Worm (Caenorhabditis elegans) whole organism, late embryonic: ENCODE measurements around the gene F44F4.9.
"Not testable (repeated sequence)": the region's sequence is repeated elsewhere in the genome, so short reads cannot be mapped to it uniquely, and the experiment has no call there.

Experiments used
- C38D4.7 ChIP-seq: fragments of 200-800 bp; sonication (Bioruptor generic); optimal IDR thresholded peaks from 2 replicates; lab custom pipeline; 2018; ENCODE audit warnings: mild to moderate bottlenecking, missing genetic modification characterization, moderate library complexity, missing compliant biosample characterization
- K02D7.2 ChIP-seq: sonication (generic microtip); optimal IDR thresholded peaks from 2 replicates; lab custom pipeline; 2017; ENCODE audit warnings: mild to moderate bottlenecking, missing genetic modification characterization, missing compliant biosample characterization
- T23F11.4 ChIP-seq: fragments of 200-800 bp; sonication (Bioruptor generic); optimal IDR thresholded peaks from 2 replicates; lab custom pipeline; 2018; ENCODE audit warnings: mild to moderate bottlenecking, missing genetic modification characterization, missing compliant biosample characterization
- Y22D7AL.16 ChIP-seq: sonication (generic microtip); optimal IDR thresholded peaks from 2 replicates; lab custom pipeline; 2016; ENCODE audit warnings: missing genetic modification characterization, missing compliant biosample characterization
- ceh-2 ChIP-seq: sonication (generic microtip); optimal IDR thresholded peaks from 2 replicates; lab custom pipeline; 2016; ENCODE audit warnings: missing genotype, missing genetic modification characterization, missing compliant biosample characterization
- ceh-24 ChIP-seq: sonication (generic microtip); optimal IDR thresholded peaks from 2 replicates; lab custom pipeline; 2016; ENCODE audit warnings: mild to moderate bottlenecking, missing genetic modification characterization, missing compliant biosample characterization
- ceh-48 ChIP-seq: sonication (generic microtip); optimal IDR thresholded peaks from 2 replicates; lab custom pipeline; 2016; ENCODE audit warnings: missing genetic modification characterization, inconsistent platforms, missing compliant biosample characterization
- dmd-4 ChIP-seq: sonication (generic microtip); optimal IDR thresholded peaks from 2 replicates; lab custom pipeline; 2016; ENCODE audit warnings: borderline replicate concordance, missing genetic modification characterization, missing compliant biosample characterization
- dve-1 ChIP-seq: sonication (generic microtip); optimal IDR thresholded peaks from 2 replicates; lab custom pipeline; 2017; ENCODE audit warnings: antibody characterized with exemption, mild to moderate bottlenecking, missing genetic modification characterization, missing compliant biosample characterization
- ets-4 ChIP-seq: sonication (generic microtip); optimal IDR thresholded peaks from 2 replicates; lab custom pipeline; 2016; ENCODE audit warnings: missing genetic modification characterization, missing compliant biosample characterization
- eyg-1 ChIP-seq: sonication (generic microtip); optimal IDR thresholded peaks from 2 replicates; lab custom pipeline; 2016; ENCODE audit warnings: missing genotype, missing genetic modification characterization, missing compliant biosample characterization
- fkh-10 ChIP-seq: fragments of 150-350 bp; optimal IDR thresholded peaks from 2 replicates; lab custom pipeline; 2014; ENCODE audit warnings: missing biosample characterization, missing genetic modification reagents, missing genetic modification characterization
- gmeb-2 ChIP-seq: sonication (generic microtip); optimal IDR thresholded peaks from 2 replicates; lab custom pipeline; 2016; ENCODE audit warnings: missing genetic modification characterization, inconsistent platforms, missing compliant biosample characterization
- mec-3 ChIP-seq: sonication (generic microtip); optimal IDR thresholded peaks from 2 replicates; lab custom pipeline; 2016; ENCODE audit warnings: borderline replicate concordance, missing genetic modification characterization, missing compliant biosample characterization
- nhr-11 ChIP-seq: fragments of 150-350 bp; optimal IDR thresholded peaks from 2 replicates; lab custom pipeline; 2014; ENCODE audit warnings: missing biosample characterization, missing genetic modification characterization
- npax-4 ChIP-seq: sonication (generic microtip); optimal IDR thresholded peaks from 2 replicates; lab custom pipeline; 2016; ENCODE audit warnings: missing genetic modification characterization, missing compliant biosample characterization
- pag-3 ChIP-seq: sonication (generic microtip); optimal IDR thresholded peaks from 2 replicates; lab custom pipeline; 2016; ENCODE audit warnings: missing compliant biosample characterization, missing genetic modification characterization, borderline replicate concordance
- pax-1 ChIP-seq: fragments of 150-350 bp; optimal IDR thresholded peaks from 2 replicates; lab custom pipeline; 2014; ENCODE audit warnings: missing biosample characterization, missing genetic modification characterization
- pha-4 ChIP-seq: fragments of 150-350 bp; optimal IDR thresholded peaks from 2 replicates; lab custom pipeline; 2018; ENCODE audit warnings: missing biosample characterization, missing genetic modification reagents, missing genetic modification characterization
- pqm-1 ChIP-seq: sonication (generic microtip); optimal IDR thresholded peaks from 2 replicates; lab custom pipeline; 2016; ENCODE audit warnings: missing genetic modification characterization, missing compliant biosample characterization
- ref-2 ChIP-seq: sonication (generic microtip); optimal IDR thresholded peaks from 2 replicates; lab custom pipeline; 2016; ENCODE audit warnings: missing genetic modification characterization, missing compliant biosample characterization
- sdc-2 ChIP-seq: sonication (generic microtip); optimal IDR thresholded peaks from 2 replicates; lab custom pipeline; 2016; ENCODE audit warnings: missing genotype, missing genetic modification characterization, missing compliant biosample characterization
- sox-2 ChIP-seq: fragments of 200-800 bp; sonication (Bioruptor generic); IDR thresholded peaks from 2 replicates; pipeline ENCODE4 v1.3.6; 2022; ENCODE audit warnings: missing genetic modification reagents, missing genetic modification characterization, missing compliant biosample characterization
- sox-4 ChIP-seq: sonication (generic microtip); optimal IDR thresholded peaks from 2 replicates; lab custom pipeline; 2017; ENCODE audit warnings: mild to moderate bottlenecking, missing genetic modification characterization, inconsistent platforms, missing compliant biosample characterization
- tbx-2 ChIP-seq: sonication (generic microtip); optimal IDR thresholded peaks from 2 replicates; lab custom pipeline; 2016; ENCODE audit warnings: missing genetic modification characterization, missing compliant biosample characterization
- tbx-7 ChIP-seq: sonication (generic microtip); optimal IDR thresholded peaks from 2 replicates; lab custom pipeline; 2016; ENCODE audit warnings: missing genotype, missing genetic modification characterization, missing compliant biosample characterization
- unc-3 ChIP-seq, 2 experiments: fragments of 200-800 bp in 1 of 2; sonication (Bioruptor generic) in 1 of 2; sonication (generic microtip) in 1 of 2; conservative IDR thresholded peaks in 1 of 2; optimal IDR thresholded peaks in 1 of 2; 2 replicates each; pipeline versions ENCODE4 v1.3.6 to Lab custom; 2016 to 2022; ENCODE audit warnings: missing compliant biosample characterization in 2 of 2, missing genetic modification characterization in 2 of 2, missing genetic modification reagents in 1 of 2
- unc-42 ChIP-seq: sonication (generic microtip); optimal IDR thresholded peaks from 2 replicates; lab custom pipeline; 2016; ENCODE audit warnings: missing genotype, missing genetic modification characterization, missing compliant biosample characterization
- unc-55 ChIP-seq: sonication (generic microtip); optimal IDR thresholded peaks from 2 replicates; lab custom pipeline; 2017; ENCODE audit warnings: missing biosample characterization, missing genetic modification reagents, missing genetic modification characterization
- unc-86 ChIP-seq: sonication (generic microtip); optimal IDR thresholded peaks from 2 replicates; lab custom pipeline; 2016; ENCODE audit warnings: missing genetic modification characterization, missing compliant biosample characterization

F44F4.9 gene

DNA sequence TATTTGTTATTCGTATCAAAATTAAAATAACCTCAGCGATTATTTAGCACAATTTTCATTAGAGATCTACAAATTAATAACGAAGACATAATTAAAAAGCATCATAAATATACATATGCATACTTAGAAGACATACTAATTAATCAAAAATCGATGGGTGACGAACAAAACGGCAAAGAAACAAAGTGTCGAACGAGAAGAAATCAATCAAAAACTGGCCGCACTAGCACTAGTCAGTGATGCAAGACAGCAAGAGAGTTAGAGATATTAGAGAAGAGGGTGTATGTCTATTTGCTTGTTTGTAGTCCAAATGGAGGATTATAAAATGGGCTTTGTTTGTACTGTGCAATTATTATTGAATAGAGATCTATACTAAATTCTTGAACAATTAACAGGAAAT, 31.2 kb upstream of the F44F4.9 start:
- no peak for TF ChIP-seq ceh-24 (tag; lab: Kevin White, UChicago)
- TF ChIP-seq pax-1 (tag; lab: Kevin White, UChicago): no peak
- TF ChIP-seq ceh-48 (tag; lab: Kevin White, UChicago): peak; percentile 35
- peak; percentile 2 for TF ChIP-seq tbx-2
- no peak for TF ChIP-seq fkh-10 (GFP tag; lab: Kevin White, UChicago)
- TF ChIP-seq unc-55 (GFP tag; lab: Kevin White, UChicago): peak; percentile 78
- TF ChIP-seq unc-3 (GFP tag; conservative IDR thresholded peaks at IDR 0.05; lab: Robert Waterston, UW): no peak
- TF ChIP-seq unc-3 (tag; optimal IDR thresholded peaks at IDR 0.05; lab: Kevin White, UChicago): no peak
- no peak for TF ChIP-seq mec-3 (tag; lab: Kevin White, UChicago)
- peak; percentile 2 for TF ChIP-seq unc-42 (tag; lab: Kevin White, UChicago)
- no peak for TF ChIP-seq pha-4 (tag; lab: Kevin White, UChicago)
- TF ChIP-seq, all 69 proteins: peak for 4

DNA sequence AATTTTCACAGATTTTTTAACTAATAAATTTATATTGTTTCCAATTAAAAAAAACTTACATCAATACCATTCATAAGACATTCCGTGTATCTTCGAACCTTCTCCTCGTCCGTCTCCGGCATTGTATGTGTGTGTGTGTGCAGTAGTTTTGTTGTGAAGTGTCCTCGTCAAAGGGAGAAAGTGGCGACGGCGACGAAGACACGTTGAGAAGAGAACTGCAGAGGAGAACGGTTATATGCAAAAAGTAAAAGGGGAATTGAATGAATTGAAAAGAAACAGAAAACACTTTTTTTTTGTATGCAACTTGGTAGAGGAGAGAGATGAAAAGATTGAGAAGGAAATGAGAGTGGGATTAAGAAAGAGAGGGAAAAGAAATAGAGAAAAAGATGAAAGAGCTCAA, 29.8 kb upstream of the F44F4.9 start:
- peak; percentile 6 for TF ChIP-seq ref-2
- no peak for TF ChIP-seq eyg-1 (tag; lab: Kevin White, UChicago)

DNA sequence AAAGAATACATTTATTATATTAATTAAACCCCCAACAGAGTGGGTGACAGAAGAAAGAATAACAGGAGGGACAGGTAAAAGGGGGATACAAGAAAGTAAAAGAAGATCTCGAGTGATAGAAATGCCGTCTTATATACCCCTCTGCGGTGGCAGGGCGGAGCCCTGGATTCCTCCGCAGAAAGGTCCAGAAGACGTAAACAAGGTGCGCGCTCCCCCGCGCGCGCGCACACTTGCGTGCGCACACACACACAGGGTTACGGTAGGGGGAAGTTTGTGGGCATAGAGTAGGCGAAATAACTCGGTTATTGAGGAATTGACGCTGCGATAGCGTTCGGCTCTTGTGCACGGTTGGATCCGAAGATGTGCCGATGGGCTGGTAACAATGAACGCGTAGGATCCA, 26.3 kb upstream of the F44F4.9 start, which contains the start of gene R03D7.15:
R03D7.15 (plus strand) TSS at position 299 of the 400 bp plus-strand sequence.
- TF ChIP-seq unc-86; gmeb-2 (tag; lab: Kevin White, UChicago); sox-2 (GFP tag; lab: Robert Waterston, UW): not testable (repeated sequence)
- TF ChIP-seq, all 69 proteins: peak for 0; not testable (repeated sequence) for 69

DNA sequence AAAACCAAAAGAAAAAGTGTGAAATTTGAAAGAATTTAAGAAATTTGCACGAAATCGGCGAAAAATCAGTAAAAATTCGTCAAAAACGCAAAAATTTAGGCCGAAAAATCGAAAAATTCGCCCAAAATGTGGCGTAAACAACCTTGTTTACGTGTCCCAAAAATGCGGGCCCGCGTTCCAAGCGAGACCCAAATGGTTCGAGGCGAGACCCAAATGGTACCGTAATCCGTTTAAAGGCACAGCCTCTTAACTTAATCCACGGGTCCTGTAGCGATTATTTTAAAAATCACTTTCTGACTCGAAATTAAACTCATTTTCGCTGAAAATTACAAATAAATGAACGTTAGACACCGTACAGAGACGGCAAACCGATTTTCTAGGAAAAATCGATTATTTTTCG, 19.7 kb upstream of the F44F4.9 start:
- TF ChIP-seq ceh-2 (tag; lab: Kevin White, UChicago): no peak
- no peak for TF ChIP-seq ceh-24 (tag; lab: Kevin White, UChicago)
- TF ChIP-seq pax-1 (tag; lab: Kevin White, UChicago): no peak
- no peak for TF ChIP-seq dmd-4 (tag; lab: Kevin White, UChicago)
- no peak for TF ChIP-seq nhr-11 (tag; lab: Kevin White, UChicago)
- TF ChIP-seq C38D4.7: no peak
- TF ChIP-seq ref-2: no peak
- TF ChIP-seq unc-3 (GFP tag; conservative IDR thresholded peaks at IDR 0.05; lab: Robert Waterston, UW): no peak
- no peak for TF ChIP-seq unc-3 (tag; optimal IDR thresholded peaks at IDR 0.05; lab: Kevin White, UChicago)
- no peak for TF ChIP-seq sox-4 (tag; lab: Kevin White, UChicago)

DNA sequence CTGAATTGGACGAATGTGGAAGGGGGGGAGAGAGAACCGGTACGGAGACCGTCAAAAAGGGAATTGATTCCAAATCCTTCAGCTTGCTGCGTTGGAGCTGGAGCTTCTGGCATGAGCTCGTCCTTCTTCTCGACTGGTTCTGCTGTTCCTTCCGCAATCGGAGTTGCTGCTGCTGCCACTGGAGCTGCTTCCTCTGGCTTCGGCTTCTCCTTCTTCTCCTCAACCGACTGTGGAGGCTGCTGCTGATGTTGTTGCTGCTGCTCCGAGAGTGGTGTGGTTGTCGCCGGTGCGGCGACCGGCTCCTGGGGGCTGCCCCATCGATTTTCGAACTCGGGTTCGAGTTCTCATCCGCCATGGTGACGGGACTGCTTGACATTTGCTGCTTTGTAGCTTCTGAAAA, 19.2 kb upstream of the F44F4.9 start, which contains the start of gene R03D7.2:
R03D7.2 (minus strand) TSS at position 399 of the 400 bp plus-strand sequence.
- TF ChIP-seq tbx-7 (tag; lab: Kevin White, UChicago): no peak
- TF ChIP-seq K02D7.2 (tag; lab: Kevin White, UChicago): no peak
- TF ChIP-seq npax-4: no peak
- TF ChIP-seq pax-1 (tag; lab: Kevin White, UChicago): no peak
- no peak for TF ChIP-seq pqm-1 (tag; lab: Kevin White, UChicago)
- TF ChIP-seq pha-4 (tag; lab: Kevin White, UChicago): no peak
- TF ChIP-seq sdc-2 (tag; lab: Kevin White, UChicago): no peak
- TF ChIP-seq T23F11.4 (GFP tag; lab: Kevin White, UChicago): no peak
- TF ChIP-seq ets-4 (tag; lab: Kevin White, UChicago): no peak

DNA sequence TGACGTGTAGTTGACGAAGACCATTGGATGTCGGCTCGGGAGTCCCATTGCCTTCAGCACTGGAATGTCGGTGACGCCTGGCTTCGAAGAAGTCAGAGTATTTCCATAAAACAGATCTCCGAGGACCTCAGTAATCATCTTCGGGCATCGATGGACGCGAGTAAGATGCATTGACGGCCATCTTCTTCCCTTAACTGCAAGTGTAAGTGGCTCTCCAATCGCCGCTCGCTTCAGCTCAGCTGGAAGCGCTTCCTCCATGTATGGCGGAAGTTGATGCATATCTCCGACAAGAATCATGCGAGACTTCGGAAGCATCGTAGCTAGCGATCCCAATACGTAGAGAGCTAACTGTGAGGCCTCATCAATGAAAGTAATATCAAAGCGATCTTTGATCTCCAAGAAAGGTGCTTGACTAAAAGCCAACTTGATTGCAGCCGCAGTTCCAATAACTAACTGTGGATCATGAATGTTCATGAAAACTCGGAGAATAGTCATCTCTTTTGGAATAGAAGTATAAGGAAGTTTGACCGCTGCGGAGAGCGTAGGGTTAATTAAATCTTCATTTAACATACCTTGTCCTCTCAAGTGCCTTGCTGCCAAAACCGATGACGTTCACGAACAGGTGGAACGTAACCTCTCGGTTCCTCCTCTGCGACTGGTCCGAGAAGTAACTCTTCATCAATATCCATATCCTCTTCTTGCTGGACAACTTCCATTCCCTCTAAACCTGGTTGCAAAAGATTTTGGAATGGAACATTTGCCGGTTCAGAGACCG, 18.5 kb upstream of the F44F4.9 start:
- TF ChIP-seq T23F11.4 (GFP tag; lab: Kevin White, UChicago) (no peak), dve-1 (no peak), pag-3 (tag; lab: Kevin White, UChicago) (no peak), Y22D7AL.16 (tag; lab: Kevin White, UChicago) (no peak), nhr-11 (tag; lab: Kevin White, UChicago) (no peak)
